Fruit fly (Drosophila melanogaster) whole organism, embryonic: Measurements from ENCODE around the gene alpha-PheRS.

ENCODE experiments used
- Adf1 ChIP-seq: fragments of 200-800 bp; sonication (Bioruptor generic); IDR thresholded peaks from 2 replicates; pipeline ENCODE4 v1.3.6; 2022; ENCODE audit warnings: missing biosample characterization, missing genetic modification characterization
- Blimp-1 ChIP-seq: fragments of 200-800 bp; sonication (Bioruptor generic); optimal IDR thresholded peaks from 3 replicates; lab custom pipeline; 2018; ENCODE audit warnings: missing biosample characterization, missing genetic modification characterization, mild to moderate bottlenecking, moderate library complexity, missing genetic modification reagents
- CG10147 ChIP-seq: fragments of 200-800 bp; sonication (Bioruptor generic); optimal IDR thresholded peaks from 2 replicates; lab custom pipeline; 2019; ENCODE audit warnings: missing biosample characterization, mild to moderate bottlenecking, missing genetic modification characterization, moderate library complexity
- CG11456 ChIP-seq: fragments of 200-800 bp; sonication (Bioruptor generic); IDR thresholded peaks from 3 replicates; pipeline ENCODE4 v1.3.6; 2022; ENCODE audit warnings: missing biosample characterization, missing genetic modification characterization
- CG11560 ChIP-seq: fragments of 200-800 bp; sonication (Bioruptor generic); IDR thresholded peaks from 3 replicates; pipeline ENCODE4 v1.3.6; 2022; ENCODE audit warnings: missing biosample characterization, missing genetic modification characterization
- CG11696 ChIP-seq: fragments of 200-800 bp; sonication (Bioruptor generic); IDR thresholded peaks from 2 replicates; pipeline ENCODE4 v1.3.6; 2022; ENCODE audit warnings: missing biosample characterization, missing genetic modification characterization
- CG13287 ChIP-seq: fragments of 200-800 bp; sonication (Bioruptor generic); IDR thresholded peaks from 2 replicates; pipeline ENCODE4 v1.3.6; 2022; ENCODE audit warnings: missing biosample characterization, missing genetic modification characterization; ENCODE audit not compliant: partially characterized antibody
- CG14441 ChIP-seq: fragments of 200-800 bp; sonication (Bioruptor generic); IDR thresholded peaks from 2 replicates; pipeline ENCODE4 v1.3.6; 2022; ENCODE audit warnings: missing biosample characterization, missing genetic modification characterization
- CG16813 ChIP-seq: fragments of 200-800 bp; sonication (Bioruptor generic); IDR thresholded peaks from 3 replicates; pipeline ENCODE4 v1.3.6; 2022; ENCODE audit warnings: missing biosample characterization, missing genetic modification characterization; ENCODE audit not compliant: partially characterized antibody
- CG16863 ChIP-seq: fragments of 200-800 bp; sonication (Bioruptor generic); optimal IDR thresholded peaks from 3 replicates; lab custom pipeline; 2016; ENCODE audit warnings: missing biosample characterization, missing genetic modification characterization
- CG17359 ChIP-seq: fragments of 200-800 bp; sonication (Bioruptor generic); optimal IDR thresholded peaks from 3 replicates; lab custom pipeline; 2018; ENCODE audit warnings: missing biosample characterization, mild to moderate bottlenecking, missing genetic modification characterization, moderate library complexity
- CG17612 ChIP-seq: fragments of 200-800 bp; sonication (Bioruptor generic); IDR thresholded peaks from 2 replicates; pipeline ENCODE4 v1.3.6; 2022; ENCODE audit warnings: missing biosample characterization, missing genetic modification characterization
- CG2199 ChIP-seq: fragments of 200-800 bp; sonication (Bioruptor generic); IDR thresholded peaks from 3 replicates; pipeline ENCODE4 v1.3.6; 2022; ENCODE audit warnings: missing biosample characterization, missing genetic modification characterization
- CG34376 ChIP-seq: fragments of 200-800 bp; sonication (Bioruptor generic); optimal IDR thresholded peaks from 2 replicates; lab custom pipeline; 2018; ENCODE audit warnings: missing biosample characterization, mild to moderate bottlenecking, missing genetic modification characterization
- CG4328 ChIP-seq: fragments of 200-800 bp; sonication (Bioruptor generic); optimal IDR thresholded peaks from 3 replicates; lab custom pipeline; 2017; ENCODE audit warnings: missing biosample characterization, missing genetic modification reagents, missing genetic modification characterization
- CG4404 ChIP-seq: fragments of 200-800 bp; sonication (Bioruptor generic); IDR thresholded peaks from 2 replicates; pipeline ENCODE4 v1.3.6; 2022; ENCODE audit warnings: missing biosample characterization, missing genetic modification characterization
- CG8388 ChIP-seq: fragments of 200-800 bp; sonication (Bioruptor generic); optimal IDR thresholded peaks from 2 replicates; lab custom pipeline; 2019; ENCODE audit warnings: missing biosample characterization, mild to moderate bottlenecking, missing genetic modification characterization, moderate library complexity
- CG8478 ChIP-seq: fragments of >200 bp; optimal IDR thresholded peaks from 2 replicates; lab custom pipeline; 2018
- CTCF ChIP-seq: fragments of 200-800 bp; sonication (Bioruptor generic); optimal IDR thresholded peaks from 2 replicates; lab custom pipeline; 2017; ENCODE audit warnings: missing biosample characterization, mild to moderate bottlenecking, missing genetic modification characterization, moderate library complexity
- Dp ChIP-seq: fragments of 200-800 bp; sonication (Bioruptor generic); optimal IDR thresholded peaks from 2 replicates; lab custom pipeline; 2018; ENCODE audit warnings: missing biosample characterization, mild to moderate bottlenecking, missing genetic modification characterization, moderate library complexity
- Drgx ChIP-seq: fragments of 200-800 bp; sonication (Bioruptor generic); IDR thresholded peaks from 2 replicates; pipeline ENCODE4 v1.3.6; 2022; ENCODE audit warnings: missing biosample characterization, missing genetic modification characterization
- GATAe ChIP-seq: fragments of 200-800 bp; sonication (Bioruptor generic); conservative IDR thresholded peaks from 2 replicates; pipeline ENCODE4 v1.3.6; 2022; ENCODE audit warnings: missing biosample characterization, missing genetic modification characterization
- Gug ChIP-seq: fragments of 200-800 bp; sonication (Bioruptor generic); IDR thresholded peaks from 4 replicates; pipeline ENCODE4 v1.3.6; 2022; ENCODE audit warnings: missing biosample characterization, missing genetic modification characterization
- H2.0 ChIP-seq: fragments of 200-800 bp; sonication (Bioruptor generic); IDR thresholded peaks from 2 replicates; pipeline ENCODE4 v1.3.6; 2022; ENCODE audit warnings: missing biosample characterization, missing genetic modification characterization
- Jarid2 ChIP-seq: fragments of 200-800 bp; sonication (Bioruptor generic); optimal IDR thresholded peaks from 3 replicates; lab custom pipeline; 2017; ENCODE audit warnings: mild to moderate bottlenecking, missing biosample characterization, missing genetic modification reagents, missing genetic modification characterization
- Nf-YA ChIP-seq: fragments of 200-800 bp; sonication (Bioruptor generic); IDR thresholded peaks from 2 replicates; pipeline ENCODE4 v1.3.6; 2022; ENCODE audit warnings: missing biosample characterization, missing genetic modification characterization
- Nf-YB ChIP-seq: fragments of 200-800 bp; sonication (Bioruptor generic); optimal IDR thresholded peaks from 3 replicates; lab custom pipeline; 2019; ENCODE audit warnings: missing biosample characterization, mild to moderate bottlenecking, missing genetic modification characterization, moderate library complexity
- Spps ChIP-seq: fragments of 200-800 bp; sonication (Bioruptor generic); optimal IDR thresholded peaks from 2 replicates; lab custom pipeline; 2018; ENCODE audit warnings: missing biosample characterization, mild to moderate bottlenecking, missing genetic modification characterization
- bowl ChIP-seq: fragments of 200-800 bp; sonication (Bioruptor generic); IDR thresholded peaks from 2 replicates; pipeline ENCODE4 v1.3.6; 2022; ENCODE audit warnings: missing biosample characterization, missing genetic modification characterization
- chinmo ChIP-seq: fragments of 200-800 bp; sonication (Bioruptor generic); IDR thresholded peaks from 4 replicates; pipeline ENCODE4 v1.3.6; 2022; ENCODE audit warnings: missing biosample characterization, missing genetic modification characterization; ENCODE audit not compliant: partially characterized antibody
- chm ChIP-seq: fragments of 200-800 bp; sonication (Bioruptor generic); IDR thresholded peaks from 2 replicates; pipeline ENCODE4 v1.3.6; 2022; ENCODE audit warnings: missing biosample characterization, missing genetic modification characterization
- cwo ChIP-seq: fragments of 200-800 bp; sonication (Bioruptor generic); optimal IDR thresholded peaks from 3 replicates; lab custom pipeline; 2017; ENCODE audit warnings: missing biosample characterization, missing genetic modification characterization, mild to moderate bottlenecking, moderate library complexity, missing genetic modification reagents
- da ChIP-seq: fragments of 200-800 bp; sonication (Bioruptor generic); optimal IDR thresholded peaks from 2 replicates; lab custom pipeline; 2016; ENCODE audit warnings: missing biosample characterization, missing genetic modification characterization
- dysf ChIP-seq: fragments of 200-800 bp; sonication (Bioruptor generic); IDR thresholded peaks from 3 replicates; pipeline ENCODE4 v1.3.6; 2022; ENCODE audit warnings: missing biosample characterization, missing genetic modification characterization
- emc ChIP-seq: fragments of 200-800 bp; sonication (Bioruptor generic); optimal IDR thresholded peaks from 2 replicates; lab custom pipeline; 2016; ENCODE audit warnings: missing biosample characterization, missing genetic modification characterization
- ems ChIP-seq: fragments of 200-800 bp; sonication (Bioruptor generic); optimal IDR thresholded peaks from 3 replicates; lab custom pipeline; 2016; ENCODE audit warnings: missing biosample characterization, missing genetic modification characterization
- gcm ChIP-seq: fragments of 200-800 bp; sonication (Bioruptor generic); optimal IDR thresholded peaks from 2 replicates; lab custom pipeline; 2019; ENCODE audit warnings: missing biosample characterization, mild to moderate bottlenecking, missing genetic modification characterization, moderate library complexity
- grau ChIP-seq: fragments of 200-800 bp; optimal IDR thresholded peaks from 3 replicates; lab custom pipeline; 2019; ENCODE audit warnings: missing biosample characterization, mild to moderate bottlenecking, missing genetic modification characterization, moderate library complexity
- gsb ChIP-seq: fragments of 200-800 bp; sonication (Bioruptor generic); IDR thresholded peaks from 2 replicates; pipeline ENCODE4 v1.3.6; 2022; ENCODE audit warnings: missing biosample characterization, missing genetic modification characterization
- h ChIP-seq: fragments of >200 bp; optimal IDR thresholded peaks from 2 replicates; lab custom pipeline; 2017
- her ChIP-seq: fragments of 200-800 bp; sonication (Bioruptor generic); optimal IDR thresholded peaks from 2 replicates; lab custom pipeline; 2016; ENCODE audit warnings: missing biosample characterization, missing genetic modification characterization
- ind ChIP-seq: fragments of 200-800 bp; sonication (Bioruptor generic); optimal IDR thresholded peaks from 3 replicates; lab custom pipeline; 2016; ENCODE audit warnings: missing biosample characterization, missing genetic modification characterization
- lmd ChIP-seq: fragments of 200-800 bp; sonication (Bioruptor generic); IDR thresholded peaks from 2 replicates; pipeline ENCODE4 v1.3.6; 2022; ENCODE audit warnings: missing biosample characterization, missing genetic modification characterization
- mam ChIP-seq: fragments of 200-800 bp; sonication (Bioruptor generic); optimal IDR thresholded peaks from 3 replicates; lab custom pipeline; 2016; ENCODE audit warnings: missing biosample characterization, missing genetic modification characterization
- pfk ChIP-seq: fragments of 200-800 bp; sonication (Bioruptor generic); optimal IDR thresholded peaks from 2 replicates; lab custom pipeline; 2018; ENCODE audit warnings: missing biosample characterization, mild to moderate bottlenecking, missing genetic modification characterization, moderate library complexity
- phol ChIP-seq: fragments of 200-800 bp; sonication (Bioruptor generic); optimal IDR thresholded peaks from 3 replicates; lab custom pipeline; 2018; ENCODE audit warnings: missing biosample characterization, mild to moderate bottlenecking, missing genetic modification characterization, moderate library complexity
- pzg ChIP-seq: fragments of 200-800 bp; sonication (Bioruptor generic); optimal IDR thresholded peaks from 3 replicates; lab custom pipeline; 2018; ENCODE audit warnings: missing biosample characterization, mild to moderate bottlenecking, missing genetic modification characterization, moderate library complexity
- sd ChIP-seq: fragments of 200-800 bp; sonication (Bioruptor generic); optimal IDR thresholded peaks from 3 replicates; lab custom pipeline; 2018; ENCODE audit warnings: missing biosample characterization, mild to moderate bottlenecking, missing genetic modification characterization, moderate library complexity
- sens ChIP-seq: fragments of 200-800 bp; sonication (Bioruptor generic); peaks from one replicate; lab custom pipeline; 2016; ENCODE audit warnings: missing biosample characterization, missing genetic modification characterization
- sim ChIP-seq: fragments of 200-800 bp; sonication (Bioruptor generic); IDR thresholded peaks from 2 replicates; pipeline ENCODE4 v1.3.6; 2022; ENCODE audit warnings: missing biosample characterization, missing genetic modification characterization
- wor ChIP-seq: fragments of 200-800 bp; sonication (Bioruptor generic); IDR thresholded peaks from 2 replicates; pipeline ENCODE4 v1.3.6; 2022; ENCODE audit warnings: missing biosample characterization, missing genetic modification characterization

The alpha-PheRS gene

DNA sequence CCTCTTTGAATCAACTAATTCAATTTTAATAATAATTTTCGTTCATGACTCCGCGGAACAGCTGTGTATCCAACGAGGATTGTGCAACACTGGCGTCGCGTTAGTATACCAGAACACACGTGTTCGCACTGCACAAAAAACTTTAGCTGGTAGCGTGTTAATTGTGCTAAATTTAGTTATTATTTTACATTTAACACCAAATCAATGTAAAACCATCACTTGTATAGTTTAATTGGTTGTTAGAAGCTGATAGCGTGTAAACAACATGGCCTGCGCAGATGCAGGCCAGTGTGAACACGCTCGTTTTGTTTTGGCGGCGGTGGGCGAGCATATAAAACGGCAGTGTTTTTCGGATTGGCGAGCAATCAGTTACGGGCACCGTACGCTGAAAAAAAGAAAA is 11.9 kb upstream of the alpha-PheRS start, which contains the start of the genes Traf6 and GIIIspla2 (continued):
- TF ChIP-seq sim (GFP tag; lab: Robert Waterston, UW) (0 out of 2 replicates have a peak, but pooled peaks have one; percentile 48), CG16863 (GFP tag; lab: Kevin White, UChicago) (peak; percentile 43), CG10147 (GFP tag; lab: Kevin White, UChicago) (peak; percentile 66), CG2199 (GFP tag; lab: Robert Waterston, UW) (peak; percentile 68; the same call in 1 of the 3 replicates), bowl (GFP tag; lab: Robert Waterston, UW) (peak; percentile 53; the same call in 1 of the 2 replicates), CG8388 (GFP tag; lab: Kevin White, UChicago) (peak; percentile 79), CG16813 (GFP tag; lab: Robert Waterston, UW) (peak; percentile 44; the same call in 1 of the 3 replicates), gsb (GFP tag; lab: Robert Waterston, UW) (peak; percentile 57; the same call in 1 of the 2 replicates), CG8478 (lab: Kevin White, UChicago) (no peak), Jarid2 (GFP tag; lab: Kevin White, UChicago) (peak; percentile 48), chinmo (GFP tag; lab: Robert Waterston, UW) (no peak), GATAe (peak; percentile 46; the same call in 1 of the 2 replicates), Adf1 (GFP tag; lab: Robert Waterston, UW) (peak; percentile 48; the same call in 1 of the 2 replicates), sd (tag; lab: Kevin White, UChicago) (no peak), phol (tag; lab: Kevin White, UChicago) (peak; percentile 85), Gug (peak; percentile 65), dysf (GFP tag; lab: Robert Waterston, UW) (peak; percentile 88), sens (GFP tag; lab: Kevin White, UChicago) (peak; percentile 95), CG4328 (GFP tag; lab: Kevin White, UChicago) (peak; percentile 71), CG11560 (0 out of 3 replicates have a peak, but pooled peaks have one; percentile 37), Drgx (GFP tag; lab: Robert Waterston, UW) (peak; percentile 67), pfk (no peak), lmd (GFP tag; lab: Robert Waterston, UW) (peak; percentile 82), ems (GFP tag; lab: Kevin White, UChicago) (peak; percentile 63), wor (peak; percentile 69; the same call in 1 of the 2 replicates), CG17359 (tag; lab: Kevin White, UChicago) (peak; percentile 60), Nf-YA (GFP tag; lab: Robert Waterston, UW) (0 out of 2 replicates have a peak, but pooled peaks have one; percentile 17), CG11456 (GFP tag; lab: Robert Waterston, UW) (peak; percentile 71; the same call in 2 of the 3 replicates), ind (GFP tag; lab: Kevin White, UChicago) (peak; percentile 68), Blimp-1 (GFP tag; lab: Kevin White, UChicago) (no peak), Spps (peak; percentile 32), gcm (GFP tag; lab: Kevin White, UChicago) (peak; percentile 40), pzg (GFP tag; lab: Kevin White, UChicago) (peak; percentile 67), emc (peak; percentile 21), da (peak; percentile 34), CG4404 (peak; percentile 66), H2.0 (GFP tag; lab: Robert Waterston, UW) (peak; percentile 72), her (GFP tag; lab: Kevin White, UChicago) (peak; percentile 48), CG17612 (peak; percentile 27; the same call in 1 of the 2 replicates), CG14441 (GFP tag; lab: Robert Waterston, UW) (peak; percentile 78), chm (GFP tag; lab: Robert Waterston, UW) (peak; percentile 44; the same call in 1 of the 2 replicates), Nf-YB (GFP tag; lab: Kevin White, UChicago) (peak; percentile 46), mam (GFP tag; lab: Kevin White, UChicago) (peak; percentile 79), Dp (GFP tag; lab: Kevin White, UChicago) (peak; percentile 54), CG34376 (GFP tag; lab: Kevin White, UChicago) (peak; percentile 42), grau (tag; lab: Kevin White, UChicago) (peak; percentile 80), CTCF (GFP tag; lab: Kevin White, UChicago) (peak; percentile 20), CG11696 (peak; percentile 30; the same call in 1 of the 2 replicates), CG13287 (GFP tag; lab: Robert Waterston, UW) (peak; percentile 59), cwo (GFP tag; lab: Kevin White, UChicago) (peak; percentile 50), h (lab: Kevin White, UChicago) (no peak)
